Fruit fly (Drosophila melanogaster): ENCODE results near the gene LSm-4.

Gene LSm-4

dm6 chr2L:10413251-10414127, 8.5 kb upstream of the LSm-4 start, which contains the start of the genes CG5355 and Klp31E (continued):
- TF ChIP-seq jigr1 (GFP tag; IDR thresholded peaks at IDR 0.05), result no peak
- TF ChIP-seq CG11504 (tag; optimal IDR thresholded peaks at IDR 0.05), result peak; percentile 79
- no peak for TF ChIP-seq CG12744 (GFP tag; optimal IDR thresholded peaks at IDR 0.05)
- no peak for TF ChIP-seq crol (GFP tag; IDR thresholded peaks at IDR 0.05)
- TF ChIP-seq insv (GFP tag; optimal IDR thresholded peaks at IDR 0.05), result peak in 1 of 2 experiments; percentile 26
- TF ChIP-seq CG31441 (GFP tag; IDR thresholded peaks at IDR 0.05), result no peak
- TF ChIP-seq Hr51 (GFP tag; optimal IDR thresholded peaks at IDR 0.05), result peak in 1 of 2 experiments; percentile 40
- peak; percentile 71; the same call in 2 of the 3 replicates for TF ChIP-seq Opbp (GFP tag; IDR thresholded peaks at IDR 0.05; ENCODE audit: partially characterized antibody)
- TF ChIP-seq Sin3A (optimal IDR thresholded peaks at IDR 0.05), result no peak
- TF ChIP-seq CG9817 (tag; optimal IDR thresholded peaks at IDR 0.05), result peak; percentile 74
- TF ChIP-seq CG12769 (tag; optimal IDR thresholded peaks at IDR 0.05), result peak; percentile 46
- peak; percentile 9 for TF ChIP-seq nom (GFP tag; optimal IDR thresholded peaks at IDR 0.05)
- TF ChIP-seq D19B (GFP tag; optimal IDR thresholded peaks at IDR 0.05), result peak; percentile 38
- TF ChIP-seq crp (GFP tag; optimal IDR thresholded peaks at IDR 0.05), result peak; percentile 30 to 84
- TF ChIP-seq dmrt11E (tag; optimal IDR thresholded peaks at IDR 0.05), result peak; percentile 80
- peak; percentile 74 for TF ChIP-seq ssp (GFP tag; IDR thresholded peaks at IDR 0.05)
- no peak for TF ChIP-seq klu (GFP tag; IDR thresholded peaks at IDR 0.05)
- TF ChIP-seq Atf-2 (GFP tag; optimal IDR thresholded peaks at IDR 0.05), result peak; percentile 45
- TF ChIP-seq cato (GFP tag; optimal IDR thresholded peaks at IDR 0.05; ENCODE audit: borderline replicate concordance), result peak; percentile 49
- TF ChIP-seq Hsf (GFP tag; optimal IDR thresholded peaks at IDR 0.05), result peak; percentile 65
- TF ChIP-seq croc (GFP tag; conservative IDR thresholded peaks at IDR 0.05), result peak; percentile 38
- peak; percentile 58 for TF ChIP-seq esg (GFP tag; conservative IDR thresholded peaks at IDR 0.05)
- no peak for TF ChIP-seq emc (GFP tag; optimal IDR thresholded peaks at IDR 0.05)
- peak; percentile 57 for TF ChIP-seq inv (GFP tag; IDR thresholded peaks at IDR 0.05; ENCODE audit: partially characterized antibody)
- TF ChIP-seq Atf6 (GFP tag; IDR thresholded peaks at IDR 0.05), result peak; percentile 62
- TF ChIP-seq CG15269 (tag; optimal IDR thresholded peaks at IDR 0.05), result peak; percentile 79
- peak; percentile 46; the same call in 1 of the 3 replicates for TF ChIP-seq mld (GFP tag; IDR thresholded peaks at IDR 0.05; ENCODE audit: partially characterized antibody)
- TF ChIP-seq CG3847 (GFP tag; IDR thresholded peaks at IDR 0.05), result no peak; the same call in 1 of the 2 replicates
- peak; percentile 43 for TF ChIP-seq CG7786 (GFP tag; optimal IDR thresholded peaks at IDR 0.05)
- TF ChIP-seq kni (GFP tag; optimal IDR thresholded peaks at IDR 0.05), result no peak
- TF ChIP-seq wdn (GFP tag; IDR thresholded peaks at IDR 0.05), result no peak
- no peak for TF ChIP-seq Eip74EF (GFP tag; optimal IDR thresholded peaks at IDR 0.05)
- peak; percentile 68; the same call in 1 of the 2 replicates for TF ChIP-seq amos (GFP tag; IDR thresholded peaks at IDR 0.05; ENCODE audit: partially characterized antibody)
- peak; percentile 56 for TF ChIP-seq bab2 (GFP tag; optimal IDR thresholded peaks at IDR 0.05)
- peak; percentile 61; the same call in 1 of the 2 replicates for TF ChIP-seq CG11696 (GFP tag; IDR thresholded peaks at IDR 0.05)
- peak; percentile 29 for TF ChIP-seq Sry-β (GFP tag; optimal IDR thresholded peaks at IDR 0.05)
- TF ChIP-seq CG43689 (GFP tag; IDR thresholded peaks at IDR 0.05), result no peak
- no peak for TF ChIP-seq CG7372 (GFP tag; IDR thresholded peaks at IDR 0.05)
- no peak for TF ChIP-seq p53 (GFP tag; optimal IDR thresholded peaks at IDR 0.05)
- TF ChIP-seq CG15479 (GFP tag; optimal IDR thresholded peaks at IDR 0.05), result no peak
- TF ChIP-seq NFAT (GFP tag; IDR thresholded peaks at IDR 0.05), result peak; percentile 68; the same call in 1 of the 2 replicates
- TF ChIP-seq lilli (GFP tag; optimal IDR thresholded peaks at IDR 0.05), result peak; percentile 74
- TF ChIP-seq fru (optimal IDR thresholded peaks at IDR 0.05), result no peak
- TF ChIP-seq Sox100B (GFP tag; optimal IDR thresholded peaks at IDR 0.05), result peak; percentile 72
- TF ChIP-seq scrt (GFP tag; optimal IDR thresholded peaks at IDR 0.05), result peak; percentile 63
- TF ChIP-seq exex (tag; optimal IDR thresholded peaks at IDR 0.05), result peak; percentile 46
- TF ChIP-seq da (GFP tag; optimal IDR thresholded peaks at IDR 0.05), result peak; percentile 41
- TF ChIP-seq peb (GFP tag; IDR thresholded peaks at IDR 0.05), result no peak

Measured in whole organism, embryonic.